Worm (Caenorhabditis elegans): Measurements from ENCODE around the gene Y47G7B.2.

ce11 chrII:2656606-2657005 is 51.2 kb downstream of the Y47G7B.2 start, which contains the start of gene sri-47:
- TF ChIP-seq zag-1 (tag; optimal IDR thresholded peaks at IDR 0.05) (no peak), ceh-82 (tag; optimal IDR thresholded peaks at IDR 0.05) (no peak)
